Worm (Caenorhabditis elegans): ENCODE measurements around the gene srj-8.

Gene srj-8

DNA sequence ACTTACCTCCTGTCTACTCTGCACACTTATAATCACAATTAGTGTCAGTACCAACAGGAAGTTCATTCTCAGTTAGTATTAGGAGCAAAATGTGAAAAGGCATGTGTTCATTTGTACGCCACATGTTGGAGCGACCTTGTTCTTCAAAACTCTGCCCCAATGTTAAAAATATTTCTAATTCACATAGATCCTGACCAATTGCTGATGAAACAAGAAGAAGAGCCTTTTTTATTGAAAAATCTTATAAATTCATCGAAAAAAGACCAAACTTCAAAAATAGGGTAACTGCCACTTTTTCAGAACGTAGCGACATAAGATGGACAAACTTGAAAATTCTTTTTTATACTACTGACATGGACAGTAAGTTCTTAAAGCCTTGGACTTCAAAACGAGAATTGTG, 18.6 kb downstream of the srj-8 start, which contains the start of gene T28A11.17:
T28A11.17 (minus strand) TSS at position 101 of the 400 bp plus-strand sequence.
- no peak for TF ChIP-seq med-1 (GFP tag; optimal IDR thresholded peaks at IDR 0.05; ENCODE audit: insufficient read depth)
- TF ChIP-seq ztf-29 (GFP tag; IDR thresholded peaks at IDR 0.05), result no peak
- TF ChIP-seq cog-1 (tag; optimal IDR thresholded peaks at IDR 0.05), result no peak

DNA sequence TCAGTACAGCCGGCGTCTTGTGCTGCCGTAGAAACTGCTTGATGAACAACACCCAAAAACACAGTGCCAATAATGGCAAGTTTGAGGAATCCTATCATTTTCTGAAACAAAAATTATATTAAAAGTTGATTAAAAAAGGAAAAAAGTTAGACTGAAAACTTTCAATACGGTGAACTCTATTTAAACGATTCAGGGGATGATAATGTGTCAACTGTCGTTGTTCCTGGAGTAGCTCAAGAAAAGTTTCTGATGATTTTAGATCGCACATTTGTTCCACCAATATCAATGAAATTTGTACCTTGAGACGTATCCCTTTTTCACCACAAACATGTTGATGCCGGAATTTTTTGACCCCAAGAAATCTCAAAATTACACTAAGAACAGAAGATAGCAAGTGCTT, 20.3 kb downstream of the srj-8 start, which contains the start of gene T28A11.18:
T28A11.18 (minus strand) TSS at position 101 of the 400 bp plus-strand sequence.
- TF ChIP-seq ref-1 (GFP tag; conservative IDR thresholded peaks at IDR 0.05), result no peak
- no peak for TF ChIP-seq ztf-23 (GFP tag; IDR thresholded peaks at IDR 0.05)
- TF ChIP-seq klf-2 (GFP tag; conservative IDR thresholded peaks at IDR 0.05), result no peak
- TF ChIP-seq med-1 (GFP tag; optimal IDR thresholded peaks at IDR 0.05; ENCODE audit: insufficient read depth), result no peak
- no peak for TF ChIP-seq flt-1 (GFP tag; IDR thresholded peaks at IDR 0.05)
- no peak for TF ChIP-seq ztf-29 (GFP tag; IDR thresholded peaks at IDR 0.05)
- no peak for TF ChIP-seq cog-1 (tag; optimal IDR thresholded peaks at IDR 0.05)
- no peak for TF ChIP-seq T22C8.4 (GFP tag; IDR thresholded peaks at IDR 0.05)

DNA sequence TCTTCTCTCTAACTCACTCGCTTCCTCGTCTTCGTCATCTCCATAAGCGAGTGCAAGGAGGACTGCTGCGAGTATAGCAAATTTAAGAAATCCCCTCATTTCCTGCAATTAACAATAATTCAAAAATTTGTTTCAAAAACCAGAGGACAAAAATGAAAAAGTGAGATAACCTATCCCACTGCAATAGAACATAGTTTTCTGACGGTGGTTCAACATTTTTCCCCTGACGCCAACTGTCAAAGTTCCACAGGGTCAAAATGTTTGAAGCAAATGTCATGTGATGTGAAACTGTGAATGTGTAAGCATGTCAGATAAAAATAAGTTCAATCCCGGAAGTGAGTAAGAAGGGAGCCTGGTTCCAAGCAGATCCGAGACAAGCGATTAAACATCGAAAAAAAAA, 21.8 kb downstream of the srj-8 start, which contains the start of gene T28A11.19:
T28A11.19 (minus strand) TSS at position 108 of the 400 bp plus-strand sequence.
- no peak for TF ChIP-seq T22C8.4 (GFP tag; IDR thresholded peaks at IDR 0.05)
- no peak for TF ChIP-seq ref-1 (GFP tag; conservative IDR thresholded peaks at IDR 0.05)
- TF ChIP-seq tab-1 (GFP tag; IDR thresholded peaks at IDR 0.05), result no peak
- TF ChIP-seq med-1 (GFP tag; optimal IDR thresholded peaks at IDR 0.05; ENCODE audit: insufficient read depth), result no peak
- TF ChIP-seq ztf-29 (GFP tag; IDR thresholded peaks at IDR 0.05), result no peak
- no peak for TF ChIP-seq klf-2 (GFP tag; conservative IDR thresholded peaks at IDR 0.05)
- TF ChIP-seq flt-1 (GFP tag; IDR thresholded peaks at IDR 0.05), result no peak
- TF ChIP-seq cog-1 (tag; optimal IDR thresholded peaks at IDR 0.05), result no peak
- TF ChIP-seq ztf-23 (GFP tag; IDR thresholded peaks at IDR 0.05), result no peak

DNA sequence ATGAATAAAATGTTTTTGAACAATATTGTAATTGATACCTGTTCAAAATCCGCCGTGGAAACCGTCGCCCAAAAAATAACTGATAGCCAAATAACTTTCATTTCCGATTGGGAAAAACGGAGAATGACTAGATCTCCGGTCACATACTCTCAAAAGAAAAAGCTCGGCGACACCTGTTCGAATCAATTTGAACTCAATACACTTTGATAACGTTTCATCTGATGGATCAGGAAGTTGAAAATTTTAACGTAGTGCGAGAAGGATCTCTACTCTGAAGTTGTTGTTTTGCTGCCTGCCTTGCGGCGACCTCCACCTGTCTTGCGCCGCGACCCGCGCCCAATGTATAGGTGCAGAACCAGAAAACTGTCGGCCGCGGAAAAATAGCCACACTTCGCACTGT, 25.5 kb downstream of the srj-8 start, which contains the start of gene T28A11.20:
T28A11.20 (minus strand) TSS at position 101 of the 400 bp plus-strand sequence.
- TF ChIP-seq tab-1 (GFP tag; IDR thresholded peaks at IDR 0.05) (no peak), med-1 (GFP tag; optimal IDR thresholded peaks at IDR 0.05; ENCODE audit: insufficient read depth) (no peak), ref-1 (GFP tag; conservative IDR thresholded peaks at IDR 0.05) (no peak), klf-2 (GFP tag; conservative IDR thresholded peaks at IDR 0.05) (no peak), ztf-29 (GFP tag; IDR thresholded peaks at IDR 0.05) (no peak), cog-1 (tag; optimal IDR thresholded peaks at IDR 0.05) (no peak), flt-1 (GFP tag; IDR thresholded peaks at IDR 0.05) (no peak), ztf-23 (GFP tag; IDR thresholded peaks at IDR 0.05) (no peak), T22C8.4 (GFP tag; IDR thresholded peaks at IDR 0.05) (no peak)

DNA sequence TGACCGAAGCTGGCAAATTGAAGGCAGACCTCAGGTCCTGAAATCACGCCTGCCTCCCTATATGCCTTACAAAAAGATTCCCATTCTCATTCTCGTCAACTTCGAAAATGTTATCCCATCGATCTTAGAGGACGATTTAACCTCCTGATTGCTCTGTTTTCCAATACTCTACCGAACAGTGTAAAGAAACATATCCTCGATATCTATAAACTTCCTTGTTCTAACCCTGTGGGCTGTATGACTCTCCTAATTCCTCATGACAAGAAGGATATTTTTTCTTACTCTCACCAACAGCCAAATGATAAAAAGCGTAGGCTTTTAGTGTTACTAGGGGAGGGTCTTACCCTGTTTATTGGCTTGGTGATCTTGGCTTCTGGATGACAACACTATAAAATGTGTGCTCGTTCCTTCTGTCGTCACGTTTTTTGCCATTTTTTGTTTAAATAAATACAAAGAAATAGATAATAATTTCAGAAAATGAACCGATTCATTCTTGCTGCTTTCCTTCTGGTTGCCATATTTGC, 26.0 kb downstream of the srj-8 start, which contains the start of gene T28A11.4:
T28A11.4 (plus strand) TSS at position 474 of the 524 bp plus-strand sequence.
- TF ChIP-seq klf-2 (GFP tag; conservative IDR thresholded peaks at IDR 0.05) (no peak), cog-1 (tag; optimal IDR thresholded peaks at IDR 0.05) (no peak), ref-1 (GFP tag; conservative IDR thresholded peaks at IDR 0.05) (no peak), ztf-29 (GFP tag; IDR thresholded peaks at IDR 0.05) (no peak), med-1 (GFP tag; optimal IDR thresholded peaks at IDR 0.05; ENCODE audit: insufficient read depth) (no peak), flt-1 (GFP tag; IDR thresholded peaks at IDR 0.05) (no peak), T22C8.4 (GFP tag; IDR thresholded peaks at IDR 0.05) (no peak), tab-1 (GFP tag; IDR thresholded peaks at IDR 0.05) (no peak), ztf-23 (GFP tag; IDR thresholded peaks at IDR 0.05) (no peak)

DNA sequence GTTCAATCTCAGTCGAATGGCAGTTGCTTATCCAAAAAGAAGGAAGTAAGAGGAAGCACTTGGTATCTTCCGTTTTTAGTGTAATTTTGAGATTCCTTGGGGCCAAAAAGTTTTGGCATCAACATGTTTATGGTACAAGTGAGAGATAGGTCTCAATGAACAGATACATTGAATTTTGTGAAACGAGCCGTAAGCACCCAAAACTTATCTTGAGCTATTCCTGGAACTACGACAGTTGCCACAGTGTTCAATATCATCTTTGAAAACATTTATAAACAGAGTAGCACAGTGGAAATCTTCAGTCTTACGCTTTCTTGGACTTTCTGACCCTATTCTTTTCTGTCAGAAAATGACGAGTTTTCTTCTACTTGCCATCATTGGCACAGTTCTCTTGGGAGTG, 27.4 kb downstream of the srj-8 start, which contains the start of gene T28A11.3:
T28A11.3 (plus strand) TSS at position 301 of the 400 bp plus-strand sequence.
- TF ChIP-seq T22C8.4 (GFP tag; IDR thresholded peaks at IDR 0.05) (no peak), cog-1 (tag; optimal IDR thresholded peaks at IDR 0.05) (no peak), ref-1 (GFP tag; conservative IDR thresholded peaks at IDR 0.05) (no peak), med-1 (GFP tag; optimal IDR thresholded peaks at IDR 0.05; ENCODE audit: insufficient read depth) (no peak), flt-1 (GFP tag; IDR thresholded peaks at IDR 0.05) (no peak), ztf-23 (GFP tag; IDR thresholded peaks at IDR 0.05) (no peak), ztf-29 (GFP tag; IDR thresholded peaks at IDR 0.05) (no peak), tab-1 (GFP tag; IDR thresholded peaks at IDR 0.05) (no peak), klf-2 (GFP tag; conservative IDR thresholded peaks at IDR 0.05) (no peak)

DNA sequence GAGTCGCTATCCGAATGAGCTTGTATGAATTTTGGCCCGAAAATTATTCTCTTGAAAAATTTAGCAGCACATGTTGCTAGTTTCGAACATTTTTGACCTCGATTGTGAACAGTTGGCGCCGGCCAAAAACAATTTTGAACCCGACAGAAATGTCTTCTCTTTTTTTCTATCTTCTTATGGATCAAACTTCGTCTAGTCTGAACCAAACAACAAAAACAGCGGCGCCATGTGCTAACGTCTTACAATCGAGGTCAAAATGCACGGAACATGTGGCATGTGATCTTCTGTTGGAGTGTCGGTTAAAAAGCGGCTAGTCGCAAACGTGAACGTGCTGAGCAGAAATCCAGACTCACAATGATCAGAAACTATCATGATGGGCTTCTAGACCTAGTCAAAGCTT, 28.6 kb downstream of the srj-8 start:
- no peak for TF ChIP-seq T22C8.4 (GFP tag; IDR thresholded peaks at IDR 0.05)
- TF ChIP-seq ztf-23 (GFP tag; IDR thresholded peaks at IDR 0.05), result no peak

DNA sequence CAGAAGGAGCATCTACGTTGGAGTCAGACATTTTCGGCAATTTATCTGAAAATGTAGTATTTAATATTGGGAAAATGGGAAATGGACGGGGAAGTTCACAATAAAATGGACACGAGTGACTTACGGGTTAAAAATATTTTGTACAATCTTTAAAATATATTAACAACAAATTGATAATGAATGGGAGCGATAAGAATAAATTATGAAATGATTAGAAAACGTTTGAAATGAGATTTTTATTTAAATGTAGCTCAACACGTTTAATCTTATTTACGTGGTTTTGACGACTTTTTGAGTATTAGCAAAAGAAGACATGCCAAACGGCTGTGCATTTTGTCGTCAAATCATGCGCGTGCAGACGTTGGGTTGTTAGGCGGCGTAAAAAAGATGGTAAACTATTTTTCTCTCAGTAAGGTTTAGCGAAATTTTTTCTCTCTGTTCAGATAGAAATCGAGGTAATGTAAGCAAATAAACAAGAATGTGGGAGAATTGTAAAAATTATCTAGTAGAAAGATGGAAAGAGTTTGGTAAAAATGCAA, 30.6 kb downstream of the srj-8 start, which contains the start of gene fbxa-64:
fbxa-64 (minus strand) TSS at position 51 of the 539 bp plus-strand sequence.
- no peak for TF ChIP-seq T22C8.4 (GFP tag; IDR thresholded peaks at IDR 0.05)
- TF ChIP-seq klf-2 (GFP tag; conservative IDR thresholded peaks at IDR 0.05), result no peak
- TF ChIP-seq cog-1 (tag; optimal IDR thresholded peaks at IDR 0.05), result no peak
- no peak for TF ChIP-seq ztf-23 (GFP tag; IDR thresholded peaks at IDR 0.05)
- no peak for TF ChIP-seq tab-1 (GFP tag; IDR thresholded peaks at IDR 0.05)
- no peak for TF ChIP-seq ref-1 (GFP tag; conservative IDR thresholded peaks at IDR 0.05)
- TF ChIP-seq flt-1 (GFP tag; IDR thresholded peaks at IDR 0.05), result no peak
- no peak for TF ChIP-seq ztf-29 (GFP tag; IDR thresholded peaks at IDR 0.05)
- TF ChIP-seq med-1 (GFP tag; optimal IDR thresholded peaks at IDR 0.05; ENCODE audit: insufficient read depth), result no peak

DNA sequence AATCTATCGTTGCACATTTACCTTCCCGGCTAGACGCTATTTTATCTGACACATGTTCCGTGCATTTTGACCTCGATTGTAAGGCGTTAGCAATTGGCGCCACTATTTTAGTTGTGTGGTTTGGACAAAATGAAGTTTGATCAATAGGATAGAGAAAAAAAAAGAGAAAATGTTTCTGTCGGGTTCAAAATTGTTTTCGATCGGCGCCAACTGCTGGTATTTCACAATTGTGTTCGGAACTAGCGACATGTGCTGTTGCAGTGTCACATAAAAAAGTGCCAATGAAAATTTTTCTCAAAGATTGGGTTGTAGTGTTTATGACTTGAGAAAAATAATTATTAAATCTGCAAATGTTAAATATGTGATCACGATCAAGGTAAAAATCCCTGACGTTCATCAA, 31.5 kb downstream of the srj-8 start:
- no peak for TF ChIP-seq klf-2 (GFP tag; conservative IDR thresholded peaks at IDR 0.05)
- no peak for TF ChIP-seq cog-1 (tag; optimal IDR thresholded peaks at IDR 0.05)
- no peak for TF ChIP-seq T22C8.4 (GFP tag; IDR thresholded peaks at IDR 0.05)
- TF ChIP-seq flt-1 (GFP tag; IDR thresholded peaks at IDR 0.05), result no peak
- no peak for TF ChIP-seq med-1 (GFP tag; optimal IDR thresholded peaks at IDR 0.05; ENCODE audit: insufficient read depth)
- no peak for TF ChIP-seq ztf-29 (GFP tag; IDR thresholded peaks at IDR 0.05)

DNA sequence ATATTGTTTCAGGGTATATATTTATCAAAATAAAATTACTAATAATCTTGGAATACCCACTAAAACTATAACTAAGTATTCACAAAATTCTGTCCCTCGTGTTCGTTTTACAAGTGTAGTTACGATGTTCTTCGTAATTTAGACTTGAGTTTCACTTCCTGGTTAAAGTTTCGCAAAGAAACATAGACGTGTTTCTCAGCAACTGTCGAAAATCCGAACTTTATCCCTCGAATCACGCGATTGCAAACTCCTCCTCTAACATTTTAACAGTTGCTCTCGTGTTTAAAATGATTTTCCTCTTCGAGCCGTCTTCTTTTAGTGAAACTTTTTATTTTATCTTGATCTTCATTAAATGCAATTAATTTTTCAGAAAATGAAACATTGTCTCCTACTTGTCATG, 32.4 kb downstream of the srj-8 start, which contains the start of gene T28A11.2:
T28A11.2 (plus strand) TSS at position 371 of the 400 bp plus-strand sequence.
- TF ChIP-seq ztf-29 (GFP tag; IDR thresholded peaks at IDR 0.05), result no peak
- TF ChIP-seq cog-1 (tag; optimal IDR thresholded peaks at IDR 0.05), result no peak
- no peak for TF ChIP-seq T22C8.4 (GFP tag; IDR thresholded peaks at IDR 0.05)
- TF ChIP-seq ztf-23 (GFP tag; IDR thresholded peaks at IDR 0.05), result no peak
- no peak for TF ChIP-seq klf-2 (GFP tag; conservative IDR thresholded peaks at IDR 0.05)
- no peak for TF ChIP-seq flt-1 (GFP tag; IDR thresholded peaks at IDR 0.05)
- no peak for TF ChIP-seq tab-1 (GFP tag; IDR thresholded peaks at IDR 0.05)
- no peak for TF ChIP-seq ref-1 (GFP tag; conservative IDR thresholded peaks at IDR 0.05)
- no peak for TF ChIP-seq med-1 (GFP tag; optimal IDR thresholded peaks at IDR 0.05; ENCODE audit: insufficient read depth)
